Worm (Caenorhabditis elegans): ENCODE results near the gene Y39A1A.2.

- no peak for TF ChIP-seq snpc-4 (tag; optimal IDR thresholded peaks at IDR 0.05)
- TF ChIP-seq unc-62 (GFP tag; optimal IDR thresholded peaks at IDR 0.05): no peak
- no peak for TF ChIP-seq elt-2 (tag; optimal IDR thresholded peaks at IDR 0.05)
- TF ChIP-seq nhr-23 (tag; optimal IDR thresholded peaks at IDR 0.05): no peak
- no peak for TF ChIP-seq ama-1 (optimal IDR thresholded peaks at IDR 0.05)
- no peak for TF ChIP-seq mdl-1 (tag; optimal IDR thresholded peaks at IDR 0.05)
- no peak for TF ChIP-seq mml-1 (tag; optimal IDR thresholded peaks at IDR 0.05)
- no peak for TF ChIP-seq jun-1 (tag; optimal IDR thresholded peaks at IDR 0.05)
Observed at ce11 chrIII:10600894-10601293, 2.5 kb downstream of the Y39A1A.2 start.
